Worm (Caenorhabditis elegans): ENCODE data around the gene Y39A1A.17.
A peak's percentile ranks its signal among the peaks of the same experiment; 100 is the strongest.

Gene Y39A1A.17

DNA sequence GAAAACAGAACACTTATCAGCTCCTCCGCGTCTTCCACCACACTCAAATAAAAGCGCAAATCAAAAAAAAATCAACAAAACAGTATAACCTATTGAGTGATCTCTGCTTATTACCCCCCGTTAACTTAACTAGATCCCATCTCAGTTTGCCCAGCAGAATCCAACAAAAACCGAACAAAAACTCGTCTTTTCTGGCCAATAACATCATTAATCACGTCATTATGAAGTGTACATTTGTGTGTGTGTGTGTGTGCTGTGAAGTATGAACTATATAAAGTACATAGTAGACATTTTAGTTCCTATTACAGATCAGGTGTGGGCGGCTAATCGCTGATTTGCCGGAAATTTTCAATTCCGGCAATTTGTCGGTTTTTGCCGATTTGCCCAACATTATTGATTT is 27.2 kb upstream of the Y39A1A.17 start:
- TF ChIP-seq dsc-1 (tag; optimal IDR thresholded peaks at IDR 0.05) (no peak), ama-1 (optimal IDR thresholded peaks at IDR 0.05) (peak; percentile 9), nhr-76 (tag; optimal IDR thresholded peaks at IDR 0.05) (no peak), nhr-20 (tag; optimal IDR thresholded peaks at IDR 0.05) (no peak), nhr-85 (tag) (peak; percentile 71), nhr-237 (tag; optimal IDR thresholded peaks at IDR 0.05) (no peak), fkh-8 (tag; optimal IDR thresholded peaks at IDR 0.05) (no peak), nhr-47 (tag; optimal IDR thresholded peaks at IDR 0.05) (no peak), pag-3 (tag; optimal IDR thresholded peaks at IDR 0.05; ENCODE audit: borderline replicate concordance, insufficient read depth) (no peak), elt-2 (tag; optimal IDR thresholded peaks at IDR 0.05) (no peak)

DNA sequence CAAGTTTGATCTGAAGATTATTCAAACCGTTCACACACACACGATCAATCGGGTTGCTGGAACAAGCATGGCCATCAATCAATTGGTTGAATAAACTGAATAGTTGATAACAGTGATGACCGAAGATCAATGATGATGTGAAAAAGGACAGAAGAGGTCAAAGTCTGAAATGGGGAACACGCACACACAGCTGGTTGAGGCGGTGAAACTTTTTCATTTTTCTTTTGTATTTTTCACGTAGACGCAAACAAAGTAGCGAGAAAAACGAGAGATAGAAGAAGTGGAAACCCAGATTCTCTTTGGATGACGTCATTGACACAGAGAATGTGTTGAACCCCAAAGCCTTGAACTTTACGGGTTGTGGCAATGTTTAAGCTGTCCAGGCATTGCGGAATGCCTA is 26.6 kb upstream of the Y39A1A.17 start:
- peak; percentile 0 for TF ChIP-seq xbp-1 (tag; optimal IDR thresholded peaks at IDR 0.05)
- peak; percentile 59 for TF ChIP-seq mep-1 (tag; optimal IDR thresholded peaks at IDR 0.05)
- peak; percentile 26 for TF ChIP-seq tbx-2 (tag; optimal IDR thresholded peaks at IDR 0.05)
- no peak for TF ChIP-seq efl-3 (GFP tag; optimal IDR thresholded peaks at IDR 0.05)
- peak; percentile 32 for TF ChIP-seq rnt-1 (tag; optimal IDR thresholded peaks at IDR 0.05)
- peak; percentile 9 for TF ChIP-seq nhr-76 (tag; optimal IDR thresholded peaks at IDR 0.05)
- TF ChIP-seq efl-1 (optimal IDR thresholded peaks at IDR 0.05), result peak in 1 of 2 experiments; percentile 11
- peak in 1 of 2 experiments; percentile 93 for TF ChIP-seq efl-1 (GFP tag; optimal IDR thresholded peaks at IDR 0.05 in 1 of 2)
- TF ChIP-seq nhr-84 (tag; optimal IDR thresholded peaks at IDR 0.05), result no peak
- TF ChIP-seq unc-30 (tag; optimal IDR thresholded peaks at IDR 0.05), result no peak
- no peak for TF ChIP-seq ces-1 (GFP tag; optimal IDR thresholded peaks at IDR 0.05)
- no peak for TF ChIP-seq zag-1 (tag; optimal IDR thresholded peaks at IDR 0.05)
- no peak for TF ChIP-seq lin-15B (tag; optimal IDR thresholded peaks at IDR 0.05)
- peak; percentile 37 for TF ChIP-seq sup-37 (GFP tag; optimal IDR thresholded peaks at IDR 0.05)
- no peak for TF ChIP-seq nhr-11 (tag; optimal IDR thresholded peaks at IDR 0.05)
- peak; percentile 55 for TF ChIP-seq nhr-19 (GFP tag; conservative IDR thresholded peaks at IDR 0.05)
- TF ChIP-seq lin-35 (GFP tag; optimal IDR thresholded peaks at IDR 0.05), result peak in 1 of 2 experiments; percentile 65
- peak; percentile 35; the same call in 1 of the 2 replicates for TF ChIP-seq grh-1 (GFP tag; IDR thresholded peaks at IDR 0.05)
- TF ChIP-seq dpl-1 (GFP tag; optimal IDR thresholded peaks at IDR 0.05), result peak in 1 of 3 experiments; percentile 38
- TF ChIP-seq nhr-71 (tag; optimal IDR thresholded peaks at IDR 0.05), result peak; percentile 78
- TF ChIP-seq ceh-82 (tag; optimal IDR thresholded peaks at IDR 0.05), result peak in 1 of 3 experiments; percentile 26
- no peak for TF ChIP-seq nhr-77 (tag; optimal IDR thresholded peaks at IDR 0.05)
- TF ChIP-seq lin-14 (GFP tag; optimal IDR thresholded peaks at IDR 0.05), result peak; percentile 80
- TF ChIP-seq jun-1 (tag; optimal IDR thresholded peaks at IDR 0.05), result peak; percentile 22
- TF ChIP-seq unc-130 (tag; optimal IDR thresholded peaks at IDR 0.05), result peak; percentile 50
- TF ChIP-seq ztf-4 (tag; optimal IDR thresholded peaks at IDR 0.05), result peak; percentile 72
- TF ChIP-seq ceh-63 (GFP tag; optimal IDR thresholded peaks at IDR 0.05), result no peak
- no peak for TF ChIP-seq ceh-90 (tag; optimal IDR thresholded peaks at IDR 0.05)
- peak; percentile 67 for TF ChIP-seq nhr-90 (tag; optimal IDR thresholded peaks at IDR 0.05; ENCODE audit: poor library complexity)
- no peak for TF ChIP-seq pag-3 (tag; optimal IDR thresholded peaks at IDR 0.05; ENCODE audit: borderline replicate concordance, insufficient read depth)
- TF ChIP-seq nhr-47 (tag; optimal IDR thresholded peaks at IDR 0.05), result peak; percentile 40
- TF ChIP-seq dsc-1 (tag; optimal IDR thresholded peaks at IDR 0.05), result no peak
- no peak for TF ChIP-seq pqm-1 (tag; optimal IDR thresholded peaks at IDR 0.05)
- TF ChIP-seq ztf-11 (tag; optimal IDR thresholded peaks at IDR 0.05), result no peak
- peak; percentile 76 for TF ChIP-seq snu-23 (GFP tag; optimal IDR thresholded peaks at IDR 0.05)
- TF ChIP-seq alr-1 (tag; optimal IDR thresholded peaks at IDR 0.05; ENCODE audit: borderline replicate concordance), result no peak
- peak; percentile 69 for TF ChIP-seq nhr-20 (tag; optimal IDR thresholded peaks at IDR 0.05)
- TF ChIP-seq ama-1 (optimal IDR thresholded peaks at IDR 0.05), result peak; percentile 73
- TF ChIP-seq blmp-1 (tag; optimal IDR thresholded peaks at IDR 0.05), result peak; percentile 90
- TF ChIP-seq C34B4.2 (tag; optimal IDR thresholded peaks at IDR 0.05), result no peak
- TF ChIP-seq C16A3.4 (tag; optimal IDR thresholded peaks at IDR 0.05), result peak; percentile 48
- TF ChIP-seq elt-3 (tag; optimal IDR thresholded peaks at IDR 0.05), result peak in 4 of 6 experiments; percentile 58 to 90 (median 76)
- TF ChIP-seq lsy-2 (tag; optimal IDR thresholded peaks at IDR 0.05), result peak; percentile 26 to 30
- peak; percentile 92 for TF ChIP-seq nhr-85 (tag)
- TF ChIP-seq mdl-1 (tag; optimal IDR thresholded peaks at IDR 0.05), result peak in 1 of 2 experiments; percentile 46
